Worm (Caenorhabditis elegans) whole organism, L4 larva: ENCODE results near the gene npr-4.

Experiments used
- Y105C5A.15 ChIP-seq: fragments of 200-800 bp; sonication (Bioruptor generic); IDR thresholded peaks from 2 replicates; pipeline ENCODE4 v1.3.6; 2022; ENCODE audit warnings: missing genetic modification characterization, missing compliant biosample characterization
- lin-13 ChIP-seq: fragments of 150-350 bp; optimal IDR thresholded peaks from 2 replicates; lab custom pipeline; 2014; ENCODE audit warnings: missing biosample characterization, missing genetic modification reagents, missing genetic modification characterization
- lin-39 ChIP-seq: fragments of 150-350 bp; optimal IDR thresholded peaks from 2 replicates; lab custom pipeline; 2014; ENCODE audit warnings: missing biosample characterization, missing genetic modification reagents, missing genetic modification characterization
- nhr-42 ChIP-seq: fragments of 200-800 bp; sonication (Bioruptor generic); IDR thresholded peaks from 2 replicates; pipeline ENCODE4 v1.3.6; 2022; ENCODE audit warnings: missing genetic modification characterization, missing compliant biosample characterization
- nhr-6 ChIP-seq: fragments of 150-350 bp; optimal IDR thresholded peaks from 2 replicates; lab custom pipeline; 2014; ENCODE audit warnings: missing biosample characterization, missing genetic modification characterization
- spr-1 ChIP-seq: sonication (generic microtip); optimal IDR thresholded peaks from 2 replicates; lab custom pipeline; 2016; ENCODE audit warnings: mild to moderate bottlenecking, missing genetic modification characterization, missing compliant biosample characterization
- zag-1 ChIP-seq: fragments of 150-350 bp; optimal IDR thresholded peaks from 2 replicates; lab custom pipeline; 2014; ENCODE audit warnings: missing biosample characterization, missing genetic modification characterization

DNA sequence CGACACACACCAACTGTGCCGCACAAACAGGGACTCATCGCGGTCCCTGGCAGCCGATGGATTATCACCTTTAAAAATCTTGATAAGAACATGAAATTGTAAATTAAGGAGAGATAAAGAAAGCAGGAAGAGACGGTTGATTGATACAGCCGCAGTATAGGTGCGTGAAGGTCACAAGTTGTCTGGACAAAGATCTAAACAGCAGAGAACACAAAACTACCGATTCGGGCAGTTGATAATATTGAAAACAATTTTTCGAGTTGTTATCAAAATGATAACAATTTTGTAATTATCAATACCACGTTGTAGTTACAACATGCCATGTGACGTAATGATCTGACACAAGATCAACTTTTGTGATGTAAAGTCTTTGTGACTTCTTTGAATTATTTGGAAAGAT lies 50.7 kb downstream of the npr-4 start:
- TF ChIP-seq nhr-6 (tag; lab: Kevin White, UChicago) (no peak), zag-1 (no peak), nhr-42 (GFP tag; lab: Robert Waterston, UW) (0 out of 2 replicates have a peak, but pooled peaks have one; percentile 55), spr-1 (tag; lab: Kevin White, UChicago) (no peak), lin-13 (no peak), lin-39 (tag; lab: Kevin White, UChicago) (no peak), Y105C5A.15 (GFP tag; lab: Robert Waterston, UW) (no peak)
